Worm (Caenorhabditis elegans): ENCODE measurements around the gene F31B12.4.

The F31B12.4 gene

DNA sequence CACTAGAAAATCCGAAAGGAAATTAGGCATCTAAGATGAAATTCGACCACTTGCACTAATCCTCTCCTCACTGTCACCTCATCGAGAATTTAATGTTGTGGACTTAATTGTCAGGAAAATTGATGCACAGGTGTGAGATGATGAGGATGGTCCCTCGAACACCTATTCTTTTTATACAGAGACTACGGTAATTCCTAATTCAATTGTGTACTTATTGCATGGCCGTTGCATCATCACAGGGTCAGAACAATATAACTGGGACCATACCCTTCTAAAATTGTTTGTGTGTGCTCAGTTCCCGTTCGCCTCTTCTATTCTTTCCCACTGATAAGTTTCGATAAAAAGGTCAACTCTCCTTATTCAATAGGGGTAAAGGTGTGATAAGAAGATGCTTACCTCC lies 39.6 kb downstream of the F31B12.4 start:
- TF ChIP-seq fos-1 (tag; optimal IDR thresholded peaks at IDR 0.05) (peak; percentile 30), ceh-16 (tag; optimal IDR thresholded peaks at IDR 0.05) (no peak), ceh-82 (tag; optimal IDR thresholded peaks at IDR 0.05) (no peak)

DNA sequence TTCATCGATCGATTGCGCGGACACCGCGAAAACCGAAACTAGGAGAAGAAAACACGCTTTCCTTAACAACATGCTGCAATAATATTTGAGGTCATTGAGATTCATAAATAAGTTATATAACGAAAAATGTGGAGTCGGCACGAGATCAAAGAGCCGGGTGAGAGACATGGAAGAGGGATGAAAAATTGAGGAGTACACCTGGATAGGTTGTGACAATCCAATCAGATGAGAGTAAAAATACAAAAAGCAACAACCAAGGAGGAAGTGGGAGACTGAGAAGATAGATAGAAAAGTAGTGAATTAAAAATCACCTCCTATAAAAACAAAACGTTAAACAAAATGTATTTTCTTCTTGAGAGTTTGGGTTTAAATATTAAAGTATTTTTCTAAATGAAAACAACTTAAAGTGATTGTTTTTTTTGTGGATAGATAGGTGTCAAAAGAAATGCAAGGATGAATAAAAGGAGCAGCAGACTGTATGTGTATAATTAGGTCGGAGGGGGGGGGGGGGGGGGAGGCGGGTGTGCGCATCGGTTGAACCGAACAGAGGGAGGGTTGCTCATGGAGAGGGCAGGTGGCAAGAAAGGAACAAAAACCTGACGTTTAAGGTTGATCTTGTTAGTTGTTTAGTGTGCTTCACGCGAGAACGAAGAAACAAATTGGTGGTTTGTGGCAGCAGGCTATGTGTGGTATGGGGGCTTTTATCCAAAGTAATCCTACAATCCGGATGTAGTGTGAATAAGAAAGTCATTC lies 40.2 kb downstream of the F31B12.4 start, which contains the start of gene C05A9.2:
C05A9.2 (minus strand) TSS at position 73 of the 753 bp plus-strand sequence.
- TF ChIP-seq lin-11 (tag; optimal IDR thresholded peaks at IDR 0.05) (no peak), ztf-1 (GFP tag; conservative IDR thresholded peaks at IDR 0.05) (no peak), dmd-4 (tag; optimal IDR thresholded peaks at IDR 0.05) (no peak), blmp-1 (tag; optimal IDR thresholded peaks at IDR 0.05; ENCODE audit: insufficient read depth) (no peak), snpc-4 (tag; optimal IDR thresholded peaks at IDR 0.05) (no peak), nhr-10 (tag; optimal IDR thresholded peaks at IDR 0.05) (no peak), ZK546.5 (tag; optimal IDR thresholded peaks at IDR 0.05) (no peak), nhr-6 (tag; optimal IDR thresholded peaks at IDR 0.05) (no peak), nhr-25 (tag; optimal IDR thresholded peaks at IDR 0.05) (no peak), elt-1 (tag; optimal IDR thresholded peaks at IDR 0.05) (no peak), aly-2 (tag; optimal IDR thresholded peaks at IDR 0.05) (no peak), R02D3.7 (tag; optimal IDR thresholded peaks at IDR 0.05) (no peak), ceh-16 (tag; optimal IDR thresholded peaks at IDR 0.05) (no peak), sma-3 (GFP tag; optimal IDR thresholded peaks at IDR 0.05) (no peak), ceh-82 (tag; optimal IDR thresholded peaks at IDR 0.05) (no peak), mdl-1 (tag; optimal IDR thresholded peaks at IDR 0.05) (no peak), ama-1 (optimal IDR thresholded peaks at IDR 0.05) (no peak), peb-1 (tag; optimal IDR thresholded peaks at IDR 0.05) (no peak), unc-39 (tag; optimal IDR thresholded peaks at IDR 0.05) (no peak)

DNA sequence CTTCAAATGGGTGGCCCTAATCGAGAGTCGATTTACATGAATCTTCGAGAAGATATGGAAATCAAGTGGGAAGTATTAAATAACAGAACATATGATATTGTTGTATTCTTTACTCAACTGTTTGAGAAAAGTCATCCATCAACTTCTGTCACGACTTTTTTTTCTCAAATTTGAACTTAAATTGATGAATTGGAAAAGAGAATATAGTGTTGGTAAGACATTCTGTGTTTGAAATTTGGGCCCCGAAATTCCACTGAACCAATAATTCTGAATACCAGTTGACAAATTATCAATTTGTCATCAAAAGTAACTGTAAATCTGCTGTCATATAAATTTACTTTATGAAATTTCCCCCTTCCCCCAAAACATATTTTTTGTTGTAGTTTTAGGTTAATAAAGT lies 42.4 kb downstream of the F31B12.4 start:
- TF ChIP-seq Y55F3AM.14 (GFP tag; optimal IDR thresholded peaks at IDR 0.05): no peak
- no peak for TF ChIP-seq crh-2 (tag; optimal IDR thresholded peaks at IDR 0.05)
- no peak for TF ChIP-seq sma-9 (GFP tag; optimal IDR thresholded peaks at IDR 0.05)
- no peak for TF ChIP-seq sma-9 (tag; optimal IDR thresholded peaks at IDR 0.05)
- TF ChIP-seq nhr-25 (tag; optimal IDR thresholded peaks at IDR 0.05): no peak
- TF ChIP-seq gmeb-1 (tag; optimal IDR thresholded peaks at IDR 0.05): no peak
- no peak for TF ChIP-seq aly-2 (tag; optimal IDR thresholded peaks at IDR 0.05)
- no peak for TF ChIP-seq mdl-1 (tag; optimal IDR thresholded peaks at IDR 0.05)
- TF ChIP-seq dmd-4 (tag; optimal IDR thresholded peaks at IDR 0.05): no peak

DNA sequence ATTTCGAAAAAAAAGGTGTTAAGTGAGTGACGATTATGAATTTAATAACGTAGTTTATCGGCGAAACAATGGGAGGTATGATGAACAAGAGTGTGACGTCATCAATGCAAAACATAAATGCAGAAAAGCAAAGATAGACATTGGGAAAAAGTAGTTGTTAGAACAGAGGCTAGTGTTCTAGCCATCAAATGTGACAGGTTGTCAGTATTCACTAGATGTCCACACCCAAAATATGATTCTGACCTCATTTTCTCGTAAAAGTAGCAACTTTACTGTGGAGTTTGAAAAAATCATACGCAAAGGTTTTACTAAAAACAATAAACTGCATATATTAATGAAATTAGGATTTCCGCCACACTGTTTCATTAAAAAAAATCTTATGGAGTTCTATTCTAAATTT lies 46.7 kb downstream of the F31B12.4 start:
- no peak for TF ChIP-seq R02D3.7 (tag; optimal IDR thresholded peaks at IDR 0.05)

DNA sequence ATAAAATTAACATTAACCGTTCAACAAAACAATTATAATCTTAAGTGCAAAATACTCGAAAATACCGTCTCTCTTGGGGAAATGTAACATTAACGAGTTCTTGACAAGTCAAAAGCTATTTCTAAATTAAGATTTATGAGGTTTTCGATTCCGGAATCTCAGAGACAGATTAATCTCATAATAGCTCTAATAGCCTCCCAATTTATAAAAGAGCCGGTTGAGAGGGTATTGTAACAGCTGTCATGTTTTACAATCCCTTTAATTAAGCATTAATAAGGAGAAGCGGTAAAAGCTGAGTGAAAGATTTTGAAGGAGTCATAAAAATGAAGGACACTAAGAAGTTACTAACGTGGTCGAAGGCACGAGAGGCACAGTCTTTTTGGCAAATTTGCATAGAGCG lies 47.2 kb downstream of the F31B12.4 start:
- TF ChIP-seq blmp-1 (tag; optimal IDR thresholded peaks at IDR 0.05; ENCODE audit: insufficient read depth) (no peak), mbf-1 (tag; optimal IDR thresholded peaks at IDR 0.05) (no peak), elt-3 (tag; optimal IDR thresholded peaks at IDR 0.05) (no peak), lin-13 (GFP tag; optimal IDR thresholded peaks at IDR 0.05) (no peak), nhr-10 (tag; optimal IDR thresholded peaks at IDR 0.05) (no peak), sma-9 (GFP tag; optimal IDR thresholded peaks at IDR 0.05) (no peak), sma-9 (tag; optimal IDR thresholded peaks at IDR 0.05) (no peak), ZK546.5 (tag; optimal IDR thresholded peaks at IDR 0.05) (no peak), unc-55 (GFP tag; optimal IDR thresholded peaks at IDR 0.05) (no peak), skn-1 (tag; optimal IDR thresholded peaks at IDR 0.05) (no peak), ceh-16 (tag; optimal IDR thresholded peaks at IDR 0.05) (no peak), snpc-4 (tag; optimal IDR thresholded peaks at IDR 0.05) (no peak), elt-1 (tag; optimal IDR thresholded peaks at IDR 0.05) (no peak), F13H6.1 (tag; optimal IDR thresholded peaks at IDR 0.05) (no peak), C34F6.9 (tag; optimal IDR thresholded peaks at IDR 0.05) (no peak), sem-4 (tag; optimal IDR thresholded peaks at IDR 0.05) (no peak), mab-5 (tag; optimal IDR thresholded peaks at IDR 0.05) (no peak)

Data from whole organism, L2 larva.